Fruit fly (Drosophila melanogaster) whole organism, embryonic: ENCODE data around the gene CG14182.

Source experiments
- Blimp-1 ChIP-seq: fragments of 200-800 bp; sonication (Bioruptor generic); optimal IDR thresholded peaks from 3 replicates; lab custom pipeline; 2018; ENCODE audit warnings: missing biosample characterization, missing genetic modification characterization, mild to moderate bottlenecking, moderate library complexity, missing genetic modification reagents
- BtbVII ChIP-seq: fragments of 200-800 bp; sonication (Bioruptor generic); optimal IDR thresholded peaks from 3 replicates; lab custom pipeline; 2017; ENCODE audit warnings: missing biosample characterization, mild to moderate bottlenecking, missing genetic modification characterization
- CG10543 ChIP-seq: fragments of 200-800 bp; sonication (Bioruptor generic); optimal IDR thresholded peaks from 3 replicates; lab custom pipeline; 2017; ENCODE audit warnings: missing biosample characterization, mild to moderate bottlenecking, missing genetic modification characterization, moderate library complexity
- CG12391 ChIP-seq: fragments of 200-800 bp; sonication (Bioruptor generic); optimal IDR thresholded peaks from 3 replicates; lab custom pipeline; 2018; ENCODE audit warnings: missing biosample characterization, mild to moderate bottlenecking, missing genetic modification characterization, moderate library complexity
- CG12942 ChIP-seq: fragments of 200-800 bp; sonication (Bioruptor generic); optimal IDR thresholded peaks from 3 replicates; lab custom pipeline; 2016; ENCODE audit warnings: missing biosample characterization, missing genetic modification characterization
- CG13424 ChIP-seq: fragments of 200-800 bp; sonication (Bioruptor generic); optimal IDR thresholded peaks from 2 replicates; lab custom pipeline; 2019; ENCODE audit warnings: missing biosample characterization, mild to moderate bottlenecking, missing genetic modification characterization, moderate library complexity
- CG14441 ChIP-seq: fragments of 200-800 bp; sonication (Bioruptor generic); IDR thresholded peaks from 2 replicates; pipeline ENCODE4 v1.3.6; 2022; ENCODE audit warnings: missing biosample characterization, missing genetic modification characterization
- CG15269 ChIP-seq: fragments of 200-800 bp; sonication (Bioruptor generic); optimal IDR thresholded peaks from 2 replicates; lab custom pipeline; 2018; ENCODE audit warnings: missing biosample characterization, mild to moderate bottlenecking, missing genetic modification characterization, moderate library complexity
- CG1603 ChIP-seq: fragments of 200-800 bp; sonication (Bioruptor generic); optimal IDR thresholded peaks from 2 replicates; lab custom pipeline; 2019; ENCODE audit warnings: missing biosample characterization, mild to moderate bottlenecking, missing genetic modification characterization, moderate library complexity
- CG1792 ChIP-seq: fragments of 200-800 bp; sonication (Bioruptor generic); optimal IDR thresholded peaks from 2 replicates; lab custom pipeline; 2016; ENCODE audit warnings: missing biosample characterization, missing genetic modification characterization
- CG2116 ChIP-seq: fragments of 200-800 bp; sonication (Bioruptor generic); optimal IDR thresholded peaks from 3 replicates; lab custom pipeline; 2018; ENCODE audit warnings: missing biosample characterization, mild to moderate bottlenecking, missing genetic modification characterization
- CG3065 ChIP-seq: fragments of 200-800 bp; sonication (Bioruptor generic); optimal IDR thresholded peaks from 2 replicates; lab custom pipeline; 2016; ENCODE audit warnings: missing biosample characterization, missing genetic modification characterization
- CG31365 ChIP-seq: fragments of 200-800 bp; sonication (Bioruptor generic); optimal IDR thresholded peaks from 2 replicates; lab custom pipeline; 2018; ENCODE audit warnings: missing biosample characterization, mild to moderate bottlenecking, missing genetic modification characterization
- CG4854 ChIP-seq: fragments of 200-800 bp; sonication (Bioruptor generic); optimal IDR thresholded peaks from 2 replicates; lab custom pipeline; 2016; ENCODE audit warnings: missing biosample characterization, missing genetic modification characterization, inconsistent platforms
- CG8765 ChIP-seq: fragments of 200-800 bp; sonication (Bioruptor generic); IDR thresholded peaks from 2 replicates; pipeline ENCODE4 v1.3.6; 2022; ENCODE audit warnings: missing biosample characterization, missing genetic modification characterization
- CG9609 ChIP-seq: fragments of 200-800 bp; sonication (Bioruptor generic); optimal IDR thresholded peaks from 3 replicates; lab custom pipeline; 2016; ENCODE audit warnings: missing biosample characterization, missing genetic modification characterization
- CG9817 ChIP-seq: fragments of 200-800 bp; sonication (Bioruptor generic); optimal IDR thresholded peaks from 2 replicates; lab custom pipeline; 2018; ENCODE audit warnings: missing biosample characterization, mild to moderate bottlenecking, missing genetic modification characterization, moderate library complexity
- Dek ChIP-seq: fragments of 200-800 bp; sonication (Bioruptor generic); optimal IDR thresholded peaks from 3 replicates; lab custom pipeline; 2019; ENCODE audit warnings: missing biosample characterization, mild to moderate bottlenecking, missing genetic modification characterization, moderate library complexity
- Dip3 ChIP-seq: fragments of 200-800 bp; sonication (Bioruptor generic); optimal IDR thresholded peaks from 3 replicates; lab custom pipeline; 2016; ENCODE audit warnings: missing biosample characterization, missing genetic modification characterization
- Hr78 ChIP-seq, 2 experiments: fragments of 200-800 bp in 1 of 2; fragments of >200 bp in 1 of 2; sonication (Bioruptor generic) in 1 of 2; optimal IDR thresholded peaks; 2 replicates each; lab custom pipeline; 2017 to 2019; ENCODE audit warnings: missing biosample characterization in 2 of 2, missing genetic modification characterization in 2 of 2, mild to moderate bottlenecking in 1 of 2, moderate library complexity in 1 of 2
- Kr ChIP-seq: fragments of 200-800 bp; sonication (Bioruptor generic); optimal IDR thresholded peaks from 2 replicates; lab custom pipeline; 2017; ENCODE audit warnings: missing biosample characterization, mild to moderate bottlenecking, missing genetic modification characterization
- MBD-R2 ChIP-seq: fragments of 200-800 bp; sonication (Bioruptor generic); IDR thresholded peaks from 2 replicates; pipeline ENCODE4 v1.3.6; 2022; ENCODE audit warnings: missing biosample characterization, missing genetic modification characterization
- Nf-YA ChIP-seq: fragments of 200-800 bp; sonication (Bioruptor generic); IDR thresholded peaks from 2 replicates; pipeline ENCODE4 v1.3.6; 2022; ENCODE audit warnings: missing biosample characterization, missing genetic modification characterization
- Pdp1 ChIP-seq, 2 experiments: fragments of 200-800 bp; sonication (Bioruptor generic); optimal IDR thresholded peaks; 3 replicates each; lab custom pipeline; 2016; ENCODE audit warnings: missing biosample characterization in 2 of 2, missing genetic modification characterization in 2 of 2, mild to moderate bottlenecking in 1 of 2, moderate library complexity in 1 of 2
- Ravus ChIP-seq: fragments of 200-800 bp; sonication (Bioruptor generic); IDR thresholded peaks from 2 replicates; pipeline ENCODE4 v1.3.6; 2022; ENCODE audit warnings: missing biosample characterization, missing genetic modification characterization
- Sox100B ChIP-seq: fragments of 200-800 bp; sonication (Bioruptor generic); optimal IDR thresholded peaks from 3 replicates; lab custom pipeline; 2018; ENCODE audit warnings: missing biosample characterization, mild to moderate bottlenecking, missing genetic modification characterization
- Taf1 ChIP-seq: fragments of 200-800 bp; sonication (Bioruptor generic); IDR thresholded peaks from 2 replicates; pipeline ENCODE4 v1.3.6; 2022; ENCODE audit warnings: missing biosample characterization, missing genetic modification characterization
- Usf ChIP-seq: fragments of 200-800 bp; sonication (Bioruptor generic); optimal IDR thresholded peaks from 2 replicates; lab custom pipeline; 2017; ENCODE audit warnings: missing genotype, missing biosample characterization, missing genetic modification characterization
- aop ChIP-seq: fragments of 200-800 bp; sonication (Bioruptor generic); IDR thresholded peaks from 2 replicates; pipeline ENCODE4 v1.3.6; 2022; ENCODE audit warnings: missing biosample characterization, missing genetic modification characterization
- bowl ChIP-seq: fragments of 200-800 bp; sonication (Bioruptor generic); IDR thresholded peaks from 2 replicates; pipeline ENCODE4 v1.3.6; 2022; ENCODE audit warnings: missing biosample characterization, missing genetic modification characterization
- cato ChIP-seq: fragments of 200-800 bp; sonication (Bioruptor generic); optimal IDR thresholded peaks from 2 replicates; lab custom pipeline; 2016; ENCODE audit warnings: missing biosample characterization, missing genetic modification characterization, borderline replicate concordance
- cwo ChIP-seq: fragments of 200-800 bp; sonication (Bioruptor generic); optimal IDR thresholded peaks from 3 replicates; lab custom pipeline; 2017; ENCODE audit warnings: missing biosample characterization, missing genetic modification characterization, mild to moderate bottlenecking, moderate library complexity, missing genetic modification reagents
- dm ChIP-seq: fragments of 200-800 bp; sonication (Bioruptor generic); optimal IDR thresholded peaks from 3 replicates; lab custom pipeline; 2016; ENCODE audit warnings: missing biosample characterization, missing genetic modification characterization
- emc ChIP-seq: fragments of 200-800 bp; sonication (Bioruptor generic); optimal IDR thresholded peaks from 2 replicates; lab custom pipeline; 2016; ENCODE audit warnings: missing biosample characterization, missing genetic modification characterization
- en ChIP-seq: fragments of 200-800 bp; sonication (Bioruptor generic); optimal IDR thresholded peaks from 2 replicates; lab custom pipeline; 2016; ENCODE audit warnings: missing biosample characterization, missing genetic modification characterization
- eyg ChIP-seq: fragments of 200-800 bp; sonication (Bioruptor generic); optimal IDR thresholded peaks from 3 replicates; lab custom pipeline; 2016; ENCODE audit warnings: missing biosample characterization, missing genetic modification characterization
- hb ChIP-seq: fragments of 200-800 bp; sonication (Bioruptor generic); IDR thresholded peaks from 3 replicates; pipeline ENCODE4 v1.3.6; 2022; ENCODE audit warnings: missing biosample characterization, missing genetic modification characterization; ENCODE audit not compliant: partially characterized antibody
- hkb ChIP-seq, 2 experiments: fragments of 200-800 bp in 1 of 2; fragments of >200 bp in 1 of 2; sonication (Bioruptor generic) in 1 of 2; IDR thresholded peaks in 1 of 2; optimal IDR thresholded peaks in 1 of 2; 2 replicates each; pipeline versions ENCODE4 v1.3.6 to Lab custom; 2017 to 2022; ENCODE audit warnings: missing biosample characterization in 1 of 2, missing genetic modification characterization in 1 of 2
- jumu ChIP-seq: fragments of 200-800 bp; sonication (Bioruptor generic); optimal IDR thresholded peaks from 3 replicates; lab custom pipeline; 2016; ENCODE audit warnings: missing biosample characterization, missing genetic modification characterization
- kni ChIP-seq: fragments of 200-800 bp; sonication (Bioruptor generic); optimal IDR thresholded peaks from 3 replicates; lab custom pipeline; 2017; ENCODE audit warnings: mild to moderate bottlenecking, missing biosample characterization, missing genetic modification reagents, missing genetic modification characterization
- nau ChIP-seq: fragments of 200-800 bp; sonication (Bioruptor generic); optimal IDR thresholded peaks from 3 replicates; lab custom pipeline; 2017; ENCODE audit warnings: missing biosample characterization, mild to moderate bottlenecking, missing genetic modification characterization, missing genetic modification reagents
- nmo ChIP-seq: fragments of 200-800 bp; sonication (Bioruptor generic); optimal IDR thresholded peaks from 2 replicates; lab custom pipeline; 2018; ENCODE audit warnings: missing biosample characterization, mild to moderate bottlenecking, missing genetic modification characterization, moderate library complexity
- oc ChIP-seq: fragments of 200-800 bp; sonication (Bioruptor generic); optimal IDR thresholded peaks from 2 replicates; lab custom pipeline; 2018; ENCODE audit warnings: missing biosample characterization, mild to moderate bottlenecking, missing genetic modification characterization, moderate library complexity
- row ChIP-seq: fragments of 200-800 bp; sonication (Bioruptor generic); IDR thresholded peaks from 3 replicates; pipeline ENCODE4 v1.3.6; 2022; ENCODE audit warnings: missing biosample characterization, missing genetic modification characterization
- shn ChIP-seq: fragments of 200-800 bp; sonication (Bioruptor generic); optimal IDR thresholded peaks from 3 replicates; lab custom pipeline; 2016; ENCODE audit warnings: missing biosample characterization, missing genetic modification characterization
- sim ChIP-seq: fragments of 200-800 bp; sonication (Bioruptor generic); IDR thresholded peaks from 2 replicates; pipeline ENCODE4 v1.3.6; 2022; ENCODE audit warnings: missing biosample characterization, missing genetic modification characterization
- slbo ChIP-seq: fragments of 200-800 bp; sonication (Bioruptor generic); IDR thresholded peaks from 2 replicates; pipeline ENCODE4 v1.3.6; 2022; ENCODE audit warnings: missing biosample characterization, missing genetic modification characterization
- sqz ChIP-seq: fragments of 200-800 bp; sonication (Bioruptor generic); optimal IDR thresholded peaks from 3 replicates; lab custom pipeline; 2018; ENCODE audit warnings: missing biosample characterization, mild to moderate bottlenecking, missing genetic modification characterization
- twi ChIP-seq: fragments of 200-800 bp; optimal IDR thresholded peaks from 2 replicates; lab custom pipeline; 2019; ENCODE audit warnings: missing biosample characterization, mild to moderate bottlenecking, missing genetic modification characterization, moderate library complexity
- wor ChIP-seq: fragments of 200-800 bp; sonication (Bioruptor generic); IDR thresholded peaks from 2 replicates; pipeline ENCODE4 v1.3.6; 2022; ENCODE audit warnings: missing biosample characterization, missing genetic modification characterization
- yki ChIP-seq: fragments of >200 bp; optimal IDR thresholded peaks from 3 replicates; lab custom pipeline; 2018

The CG14182 gene

dm6 chr3L:20004442-20004869, 24.8 kb upstream of the CG14182 start (continued):
- TF ChIP-seq sqz (GFP tag; lab: Kevin White, UChicago), result peak; percentile 6
- TF ChIP-seq eyg (GFP tag; lab: Kevin White, UChicago), result no peak
- no peak for TF ChIP-seq bowl
- TF ChIP-seq slbo (GFP tag; lab: Robert Waterston, UW), result no peak
- TF ChIP-seq sim (GFP tag; lab: Robert Waterston, UW), result no peak
- no peak for TF ChIP-seq emc (GFP tag; lab: Kevin White, UChicago)
- peak; percentile 31 for TF ChIP-seq CG12391 (tag; lab: Kevin White, UChicago)
- no peak for TF ChIP-seq CG8765 (GFP tag; lab: Robert Waterston, UW)
- TF ChIP-seq Usf (GFP tag; lab: Kevin White, UChicago), result no peak
- no peak for TF ChIP-seq oc (tag; lab: Kevin White, UChicago)
- TF ChIP-seq Pdp1 (GFP tag; optimal IDR thresholded peaks at IDR 0.05; lab: Kevin White, UChicago), result no peak
- TF ChIP-seq CG15269 (tag; lab: Kevin White, UChicago), result peak; percentile 23
- no peak for TF ChIP-seq Hr78 (GFP tag; optimal IDR thresholded peaks at IDR 0.05; lab: Kevin White, UChicago)
- no peak for TF ChIP-seq MBD-R2
- TF ChIP-seq CG1603, result peak; percentile 58
- TF ChIP-seq hkb (optimal IDR thresholded peaks at IDR 0.05; lab: Kevin White, UChicago), result no peak
- peak; percentile 13; the same call in 1 of the 2 replicates for TF ChIP-seq hkb (GFP tag; IDR thresholded peaks at IDR 0.05; lab: Robert Waterston, UW)
- TF ChIP-seq CG10543 (GFP tag; lab: Kevin White, UChicago), result no peak
- peak; percentile 2 for TF ChIP-seq BtbVII
- no peak for TF ChIP-seq CG9817 (tag; lab: Kevin White, UChicago)
- no peak for TF ChIP-seq Ravus (GFP tag; lab: Robert Waterston, UW)
- TF ChIP-seq Dek (tag; lab: Kevin White, UChicago), result no peak
- TF ChIP-seq CG2116 (GFP tag; lab: Kevin White, UChicago), result peak; percentile 25
- TF ChIP-seq cwo (GFP tag; lab: Kevin White, UChicago), result no peak
- no peak for TF ChIP-seq CG31365 (tag; lab: Kevin White, UChicago)
- TF ChIP-seq CG12942, result no peak
- TF ChIP-seq CG14441 (GFP tag; lab: Robert Waterston, UW), result no peak
- no peak for TF ChIP-seq Sox100B (GFP tag; lab: Kevin White, UChicago)
- no peak for TF ChIP-seq jumu (GFP tag; lab: Kevin White, UChicago)
- TF ChIP-seq cato (GFP tag; lab: Kevin White, UChicago), result no peak
- no peak for TF ChIP-seq dm (GFP tag; lab: Kevin White, UChicago)
- TF ChIP-seq twi, result peak; percentile 16
- TF ChIP-seq shn (GFP tag; lab: Kevin White, UChicago), result no peak
- no peak for TF ChIP-seq row (GFP tag; lab: Robert Waterston, UW)
- no peak for TF ChIP-seq en
- TF ChIP-seq CG9609, result no peak
- no peak for TF ChIP-seq yki
- no peak for TF ChIP-seq Dip3 (GFP tag; lab: Kevin White, UChicago)
- TF ChIP-seq CG13424 (tag; lab: Kevin White, UChicago), result peak; percentile 38
- peak; percentile 55 for TF ChIP-seq kni
- TF ChIP-seq Blimp-1 (GFP tag; lab: Kevin White, UChicago), result no peak
- TF ChIP-seq wor, result no peak
- no peak for TF ChIP-seq Nf-YA
- no peak for TF ChIP-seq CG1792 (GFP tag; lab: Kevin White, UChicago)
- TF ChIP-seq aop, result no peak
- no peak for TF ChIP-seq Kr (GFP tag; lab: Kevin White, UChicago)
- no peak for TF ChIP-seq CG3065 (GFP tag; lab: Kevin White, UChicago)
- peak; percentile 7 for TF ChIP-seq nau
- peak; percentile 1 for TF ChIP-seq nmo (GFP tag; lab: Kevin White, UChicago)
- no peak for TF ChIP-seq CG4854 (GFP tag; lab: Kevin White, UChicago)
- no peak for TF ChIP-seq Taf1 (GFP tag; lab: Robert Waterston, UW)
- TF ChIP-seq hb (GFP tag; lab: Robert Waterston, UW), result no peak
